Fruit fly (Drosophila melanogaster) whole organism, embryonic: ENCODE data around the gene CG5435.

ENCODE experiments used
- Aef1 ChIP-seq: fragments of 200-800 bp; sonication (Bioruptor generic); IDR thresholded peaks from 3 replicates; pipeline ENCODE4 v1.3.6; 2022; ENCODE audit warnings: missing biosample characterization, missing genetic modification characterization
- Blimp-1 ChIP-seq: fragments of 200-800 bp; sonication (Bioruptor generic); optimal IDR thresholded peaks from 3 replicates; lab custom pipeline; 2018; ENCODE audit warnings: missing biosample characterization, missing genetic modification characterization, mild to moderate bottlenecking, moderate library complexity, missing genetic modification reagents
- CG10147 ChIP-seq: fragments of 200-800 bp; sonication (Bioruptor generic); optimal IDR thresholded peaks from 2 replicates; lab custom pipeline; 2019; ENCODE audit warnings: missing biosample characterization, mild to moderate bottlenecking, missing genetic modification characterization, moderate library complexity
- CG10209 ChIP-seq: fragments of 200-800 bp; sonication (Bioruptor generic); optimal IDR thresholded peaks from 3 replicates; lab custom pipeline; 2017; ENCODE audit warnings: missing biosample characterization, mild to moderate bottlenecking, missing genetic modification characterization, missing genetic modification reagents
- CG10274 ChIP-seq: fragments of 200-800 bp; sonication (Bioruptor generic); optimal IDR thresholded peaks from 3 replicates; lab custom pipeline; 2017; ENCODE audit warnings: missing biosample characterization, mild to moderate bottlenecking, missing genetic modification characterization
- CG10959 ChIP-seq: fragments of 200-800 bp; sonication (Bioruptor generic); IDR thresholded peaks from 2 replicates; pipeline ENCODE4 v1.3.6; 2022; ENCODE audit warnings: missing biosample characterization, missing genetic modification characterization
- CG11398 ChIP-seq: fragments of 200-800 bp; sonication (Bioruptor generic); optimal IDR thresholded peaks from 2 replicates; lab custom pipeline; 2016; ENCODE audit warnings: missing biosample characterization, missing genetic modification characterization
- CG12744 ChIP-seq: fragments of 200-800 bp; sonication (Bioruptor generic); optimal IDR thresholded peaks from 2 replicates; lab custom pipeline; 2016; ENCODE audit warnings: missing biosample characterization, missing genetic modification characterization
- CG15514 ChIP-seq: fragments of 200-800 bp; sonication (Bioruptor generic); optimal IDR thresholded peaks from 3 replicates; lab custom pipeline; 2017; ENCODE audit warnings: missing biosample characterization, missing genetic modification characterization, mild to moderate bottlenecking, moderate library complexity, missing genetic modification reagents
- CG17802 ChIP-seq: fragments of 200-800 bp; sonication (Bioruptor generic); optimal IDR thresholded peaks from 2 replicates; lab custom pipeline; 2018; ENCODE audit warnings: missing biosample characterization, mild to moderate bottlenecking, missing genetic modification characterization, moderate library complexity
- CG2199 ChIP-seq: fragments of 200-800 bp; sonication (Bioruptor generic); IDR thresholded peaks from 3 replicates; pipeline ENCODE4 v1.3.6; 2022; ENCODE audit warnings: missing biosample characterization, missing genetic modification characterization
- CG30020 ChIP-seq: fragments of 200-800 bp; optimal IDR thresholded peaks from 2 replicates; lab custom pipeline; 2019; ENCODE audit warnings: missing biosample characterization, mild to moderate bottlenecking, missing genetic modification characterization, moderate library complexity
- CG30403 ChIP-seq: fragments of 200-800 bp; sonication (Bioruptor generic); optimal IDR thresholded peaks from 3 replicates; lab custom pipeline; 2016; ENCODE audit warnings: missing biosample characterization, missing genetic modification characterization
- CG30431 ChIP-seq: fragments of 200-800 bp; sonication (Bioruptor generic); optimal IDR thresholded peaks from 2 replicates; lab custom pipeline; 2017; ENCODE audit warnings: missing biosample characterization, missing genetic modification characterization
- CG33557 ChIP-seq: fragments of 200-800 bp; sonication (Bioruptor generic); optimal IDR thresholded peaks from 2 replicates; lab custom pipeline; 2019; ENCODE audit warnings: missing biosample characterization, mild to moderate bottlenecking, missing genetic modification characterization, moderate library complexity
- CG3847 ChIP-seq: fragments of 200-800 bp; sonication (Bioruptor generic); IDR thresholded peaks from 2 replicates; pipeline ENCODE4 v1.3.6; 2022; ENCODE audit warnings: missing biosample characterization, missing genetic modification characterization
- CG7987 ChIP-seq: fragments of 200-800 bp; sonication (Bioruptor generic); optimal IDR thresholded peaks from 2 replicates; lab custom pipeline; 2018; ENCODE audit warnings: missing biosample characterization, mild to moderate bottlenecking, missing genetic modification characterization, moderate library complexity
- CG8765 ChIP-seq: fragments of 200-800 bp; sonication (Bioruptor generic); IDR thresholded peaks from 2 replicates; pipeline ENCODE4 v1.3.6; 2022; ENCODE audit warnings: missing biosample characterization, missing genetic modification characterization
- CrebB ChIP-seq: fragments of 200-800 bp; sonication (Bioruptor generic); optimal IDR thresholded peaks from 3 replicates; lab custom pipeline; 2018; ENCODE audit warnings: missing biosample characterization, mild to moderate bottlenecking, missing genetic modification characterization
- Dip2 ChIP-seq: fragments of 200-800 bp; sonication (Bioruptor generic); IDR thresholded peaks from 2 replicates; pipeline ENCODE4 v1.3.6; 2022; ENCODE audit warnings: missing biosample characterization, missing genetic modification characterization
- H15 ChIP-seq: fragments of 200-800 bp; sonication (Bioruptor generic); IDR thresholded peaks from 3 replicates; pipeline ENCODE4 v1.3.6; 2022; ENCODE audit warnings: missing biosample characterization, missing genetic modification characterization
- Hr51 ChIP-seq, 2 experiments: fragments of 200-800 bp; sonication (Bioruptor generic); optimal IDR thresholded peaks; 2 replicates in 1 of 2; 3 replicates in 1 of 2; lab custom pipeline; 2016 to 2018; ENCODE audit warnings: missing biosample characterization in 2 of 2, missing genetic modification characterization in 2 of 2, mild to moderate bottlenecking in 1 of 2, moderate library complexity in 1 of 2
- Mad ChIP-seq: fragments of 200-800 bp; sonication (Bioruptor generic); optimal IDR thresholded peaks from 2 replicates; lab custom pipeline; 2016; ENCODE audit warnings: missing biosample characterization, missing genetic modification characterization
- Neu2 ChIP-seq: fragments of 200-800 bp; sonication (Bioruptor generic); optimal IDR thresholded peaks from 3 replicates; lab custom pipeline; 2016; ENCODE audit warnings: missing biosample characterization, missing genetic modification characterization, borderline replicate concordance
- Pdp1 ChIP-seq, 2 experiments: fragments of 200-800 bp; sonication (Bioruptor generic); optimal IDR thresholded peaks; 3 replicates each; lab custom pipeline; 2016; ENCODE audit warnings: missing biosample characterization in 2 of 2, missing genetic modification characterization in 2 of 2, mild to moderate bottlenecking in 1 of 2, moderate library complexity in 1 of 2
- Six4 ChIP-seq: fragments of 200-800 bp; sonication (Bioruptor generic); optimal IDR thresholded peaks from 2 replicates; lab custom pipeline; 2016; ENCODE audit warnings: missing biosample characterization, missing genetic modification characterization
- Sox100B ChIP-seq: fragments of 200-800 bp; sonication (Bioruptor generic); optimal IDR thresholded peaks from 3 replicates; lab custom pipeline; 2018; ENCODE audit warnings: missing biosample characterization, mild to moderate bottlenecking, missing genetic modification characterization
- Xbp1 ChIP-seq: fragments of 200-800 bp; sonication (Bioruptor generic); optimal IDR thresholded peaks from 3 replicates; lab custom pipeline; 2016; ENCODE audit warnings: missing biosample characterization, mild to moderate bottlenecking, missing genetic modification characterization
- ash1 ChIP-seq: fragments of 200-800 bp; sonication (Bioruptor generic); optimal IDR thresholded peaks from 2 replicates; lab custom pipeline; 2018; ENCODE audit warnings: missing biosample characterization, mild to moderate bottlenecking, missing genetic modification characterization
- cad ChIP-seq: fragments of >200 bp; optimal IDR thresholded peaks from 2 replicates; lab custom pipeline; 2017; ENCODE audit warnings: missing biosample characterization, missing genetic modification characterization
- cas ChIP-seq: fragments of 200-800 bp; sonication (Bioruptor generic); IDR thresholded peaks from 2 replicates; pipeline ENCODE4 v1.3.6; 2022; ENCODE audit warnings: missing biosample characterization, missing genetic modification characterization
- cg ChIP-seq: fragments of 200-800 bp; sonication (Bioruptor generic); optimal IDR thresholded peaks from 3 replicates; lab custom pipeline; 2019; ENCODE audit warnings: missing biosample characterization, mild to moderate bottlenecking, missing genetic modification characterization, moderate library complexity
- fd64A ChIP-seq: fragments of 200-800 bp; sonication (Bioruptor generic); optimal IDR thresholded peaks from 3 replicates; lab custom pipeline; 2018; ENCODE audit warnings: missing biosample characterization, mild to moderate bottlenecking, missing genetic modification characterization
- gfzf ChIP-seq: fragments of 200-800 bp; sonication (Bioruptor generic); optimal IDR thresholded peaks from 2 replicates; lab custom pipeline; 2016; ENCODE audit warnings: missing biosample characterization, mild to moderate bottlenecking, missing genetic modification characterization, moderate library complexity
- grau ChIP-seq: fragments of 200-800 bp; optimal IDR thresholded peaks from 3 replicates; lab custom pipeline; 2019; ENCODE audit warnings: missing biosample characterization, mild to moderate bottlenecking, missing genetic modification characterization, moderate library complexity
- grn ChIP-seq: fragments of 200-800 bp; sonication (Bioruptor generic); optimal IDR thresholded peaks from 3 replicates; lab custom pipeline; 2017; ENCODE audit warnings: missing biosample characterization, missing genetic modification characterization
- jigr1 ChIP-seq: fragments of 200-800 bp; sonication (Bioruptor generic); IDR thresholded peaks from 3 replicates; pipeline ENCODE4 v1.3.6; 2022; ENCODE audit warnings: missing biosample characterization, missing genetic modification characterization
- lola ChIP-seq, 3 experiments: fragments of >200 bp in 2 of 3; fragments of 200-800 bp in 1 of 3; sonication (Bioruptor generic) in 1 of 3; optimal IDR thresholded peaks; 2 replicates each; lab custom pipeline; 2017 to 2019; ENCODE audit warnings: missing biosample characterization in 3 of 3, missing genetic modification characterization in 3 of 3, mild to moderate bottlenecking in 1 of 3, moderate library complexity in 1 of 3
- mld ChIP-seq: fragments of 200-800 bp; sonication (Bioruptor generic); IDR thresholded peaks from 3 replicates; pipeline ENCODE4 v1.3.6; 2022; ENCODE audit warnings: missing biosample characterization, missing genetic modification characterization; ENCODE audit not compliant: partially characterized antibody
- org-1 ChIP-seq: fragments of 200-800 bp; sonication (Bioruptor generic); optimal IDR thresholded peaks from 2 replicates; lab custom pipeline; 2017; ENCODE audit warnings: missing biosample characterization, missing genetic modification characterization
- pan ChIP-seq, 4 experiments: fragments of >200 bp in 3 of 4; fragments of 200-800 bp in 1 of 4; sonication (Bioruptor generic) in 1 of 4; optimal IDR thresholded peaks in 3 of 4; IDR thresholded peaks in 1 of 4; 2 replicates each; pipeline versions ENCODE4 v1.3.6 to Lab custom; 2017 to 2022; ENCODE audit warnings: missing biosample characterization in 2 of 4, missing genetic modification characterization in 2 of 4, mixed read lengths in 1 of 4
- pnt ChIP-seq: fragments of 200-800 bp; sonication (Bioruptor generic); optimal IDR thresholded peaks from 3 replicates; lab custom pipeline; 2016; ENCODE audit warnings: missing biosample characterization, missing genetic modification characterization
- salm ChIP-seq: fragments of 200-800 bp; sonication (Bioruptor generic); optimal IDR thresholded peaks from 2 replicates; lab custom pipeline; 2018; ENCODE audit warnings: missing biosample characterization, mild to moderate bottlenecking, missing genetic modification characterization
- seq ChIP-seq: fragments of 200-800 bp; sonication (Bioruptor generic); IDR thresholded peaks from 2 replicates; pipeline ENCODE4 v1.3.6; 2022; ENCODE audit warnings: missing biosample characterization, missing genetic modification characterization
- tap ChIP-seq: fragments of 200-800 bp; optimal IDR thresholded peaks from 3 replicates; lab custom pipeline; 2019; ENCODE audit warnings: missing biosample characterization, mild to moderate bottlenecking, missing genetic modification characterization, moderate library complexity
- trem ChIP-seq: fragments of 200-800 bp; optimal IDR thresholded peaks from 3 replicates; lab custom pipeline; 2019; ENCODE audit warnings: missing biosample characterization, mild to moderate bottlenecking, missing genetic modification characterization, moderate library complexity
- trh ChIP-seq: fragments of 200-800 bp; sonication (Bioruptor generic); optimal IDR thresholded peaks from 2 replicates; lab custom pipeline; 2016; ENCODE audit warnings: missing biosample characterization, missing genetic modification characterization
- tup ChIP-seq: fragments of 200-800 bp; sonication (Bioruptor generic); optimal IDR thresholded peaks from 2 replicates; lab custom pipeline; 2016; ENCODE audit warnings: missing biosample characterization, mild to moderate bottlenecking, missing genetic modification characterization, moderate library complexity
- yki ChIP-seq: fragments of >200 bp; optimal IDR thresholded peaks from 3 replicates; lab custom pipeline; 2018
- z ChIP-seq: fragments of 200-800 bp; sonication (Bioruptor generic); IDR thresholded peaks from 3 replicates; pipeline ENCODE4 v1.3.6; 2022; ENCODE audit warnings: missing biosample characterization, missing genetic modification characterization

The CG5435 gene

dm6 chr2L:12474212-12474891, 43.7 kb upstream of the CG5435 start (continued):
- TF ChIP-seq CG11398 (GFP tag; lab: Kevin White, UChicago) (no peak), jigr1 (GFP tag; lab: Robert Waterston, UW) (no peak), CrebB (tag; lab: Kevin White, UChicago) (no peak), yki (lab: Kevin White, UChicago) (no peak), grau (tag; lab: Kevin White, UChicago) (no peak), cg (GFP tag; lab: Kevin White, UChicago) (no peak), Sox100B (peak; percentile 23), CG10209 (GFP tag; lab: Kevin White, UChicago) (no peak), trem (tag; lab: Kevin White, UChicago) (no peak), CG33557 (peak; percentile 37), CG17802 (no peak), Xbp1 (GFP tag; lab: Kevin White, UChicago) (no peak), tap (tag; lab: Kevin White, UChicago) (no peak), seq (GFP tag; lab: Robert Waterston, UW) (no peak), CG2199 (no peak), CG30403 (GFP tag; lab: Kevin White, UChicago) (no peak), Mad (no peak), CG3847 (GFP tag; lab: Robert Waterston, UW) (no peak), Neu2 (GFP tag; lab: Kevin White, UChicago) (no peak), Pdp1 (GFP tag; optimal IDR thresholded peaks at IDR 0.05; lab: Kevin White, UChicago) (peak in 1 of 2 experiments; percentile 1), ash1 (GFP tag; lab: Kevin White, UChicago) (no peak), cas (GFP tag; lab: Robert Waterston, UW) (no peak), CG10147 (GFP tag; lab: Kevin White, UChicago) (no peak), Aef1 (GFP tag; lab: Robert Waterston, UW) (no peak), CG7987 (peak; percentile 20), lola (GFP tag; optimal IDR thresholded peaks at IDR 0.05; lab: Kevin White, UChicago) (no peak), H15 (no peak), grn (GFP tag; lab: Kevin White, UChicago) (peak; percentile 29), org-1 (GFP tag; lab: Kevin White, UChicago) (peak; percentile 16), CG10274 (no peak), mld (GFP tag; lab: Robert Waterston, UW) (no peak), salm (tag; lab: Kevin White, UChicago) (no peak), CG15514 (no peak), CG30020 (tag; lab: Kevin White, UChicago) (no peak), pan (optimal IDR thresholded peaks at IDR 0.05; lab: Kevin White, UChicago) (no peak), pan (GFP tag; optimal IDR thresholded peaks at IDR 0.05 in 1 of 2, IDR thresholded peaks at IDR 0.05 in 1 of 2) (no peak), CG12744 (GFP tag; lab: Kevin White, UChicago) (no peak), Dip2 (GFP tag; lab: Robert Waterston, UW) (no peak), trh (GFP tag; lab: Kevin White, UChicago) (no peak), Hr51 (GFP tag; optimal IDR thresholded peaks at IDR 0.05; lab: Kevin White, UChicago) (no peak), z (GFP tag; lab: Robert Waterston, UW) (no peak), fd64A (GFP tag; lab: Kevin White, UChicago) (peak; percentile 47), Blimp-1 (GFP tag; lab: Kevin White, UChicago) (no peak), gfzf (no peak), CG8765 (GFP tag; lab: Robert Waterston, UW) (no peak), CG10959 (GFP tag; lab: Robert Waterston, UW) (no peak), Six4 (GFP tag; lab: Kevin White, UChicago) (no peak), pnt (GFP tag; lab: Kevin White, UChicago) (no peak), cad (GFP tag; lab: Kevin White, UChicago) (no peak), tup (no peak), CG30431 (no peak)
